Worm (Caenorhabditis elegans): ENCODE measurements around the gene msp-45.

msp-45 gene

DNA sequence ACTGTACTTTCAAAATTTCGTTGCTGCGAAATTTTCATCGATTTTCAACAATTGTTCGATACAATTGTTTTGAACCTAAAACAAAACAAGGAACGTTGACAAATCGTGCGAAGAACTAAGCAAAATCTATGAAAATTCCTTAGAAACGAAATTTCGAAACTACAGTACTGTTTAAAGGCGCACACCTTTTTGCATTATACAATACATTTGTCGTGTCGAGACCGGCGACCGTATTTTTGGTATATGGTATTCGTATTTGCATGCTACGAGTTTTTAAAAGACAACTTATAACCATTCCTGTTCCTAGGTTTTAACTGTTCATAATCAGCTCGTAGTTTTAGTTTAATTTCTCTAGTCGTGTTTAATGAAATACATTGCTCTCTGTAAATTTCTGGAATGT, 21.7 kb upstream of the msp-45 start:
- no peak for TF ChIP-seq ttx-3 (tag; optimal IDR thresholded peaks at IDR 0.05)
- no peak for TF ChIP-seq odd-2 (tag; optimal IDR thresholded peaks at IDR 0.05)
- no peak for TF ChIP-seq sdc-2 (tag; optimal IDR thresholded peaks at IDR 0.05)
- no peak for TF ChIP-seq syd-9 (tag; optimal IDR thresholded peaks at IDR 0.05)
- TF ChIP-seq hlh-6 (tag; optimal IDR thresholded peaks at IDR 0.05): no peak
- no peak for TF ChIP-seq ahr-1 (tag; optimal IDR thresholded peaks at IDR 0.05)

DNA sequence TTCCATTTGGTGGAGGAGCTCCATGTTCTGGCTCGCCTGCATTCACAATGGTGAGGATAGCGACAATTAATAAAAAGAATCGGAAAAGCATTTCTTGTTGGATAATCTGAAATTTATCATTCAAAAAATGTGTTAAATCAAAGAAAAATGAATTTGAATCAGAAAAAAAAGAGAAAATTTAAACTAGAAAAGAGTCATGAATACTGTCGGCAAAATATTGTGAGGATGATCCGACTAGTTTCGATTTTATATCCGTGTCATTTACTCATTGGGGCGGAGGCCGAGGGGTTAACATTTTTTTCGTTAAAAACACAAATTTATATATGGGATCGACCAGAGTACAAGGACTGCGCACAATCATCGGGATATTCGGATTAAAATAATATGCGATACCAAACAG, 21.0 kb upstream of the msp-45 start, which contains the start of gene C27D6.12:
TSS of gene C27D6.12 (minus strand) at position 101 of the 400 bp plus-strand sequence.
- TF ChIP-seq elt-2 (tag; optimal IDR thresholded peaks at IDR 0.05): no peak
- no peak for TF ChIP-seq ceh-31 (tag; optimal IDR thresholded peaks at IDR 0.05)
- TF ChIP-seq pag-3 (tag; optimal IDR thresholded peaks at IDR 0.05; ENCODE audit: borderline replicate concordance): no peak
- TF ChIP-seq ceh-34 (tag; optimal IDR thresholded peaks at IDR 0.05): no peak
- TF ChIP-seq ttx-3 (tag; optimal IDR thresholded peaks at IDR 0.05): no peak
- no peak for TF ChIP-seq hlh-6 (tag; optimal IDR thresholded peaks at IDR 0.05)
- TF ChIP-seq sox-4 (tag; optimal IDR thresholded peaks at IDR 0.05): no peak
- TF ChIP-seq ztf-16 (tag; optimal IDR thresholded peaks at IDR 0.05): no peak
- TF ChIP-seq nhr-232 (tag; optimal IDR thresholded peaks at IDR 0.05): no peak
- TF ChIP-seq zip-5 (tag; optimal IDR thresholded peaks at IDR 0.05): no peak
- no peak for TF ChIP-seq K09A11.1 (tag; optimal IDR thresholded peaks at IDR 0.05; ENCODE audit: insufficient read depth)
- TF ChIP-seq ahr-1 (tag; optimal IDR thresholded peaks at IDR 0.05): no peak
- no peak for TF ChIP-seq unc-42 (tag; optimal IDR thresholded peaks at IDR 0.05)
- no peak for TF ChIP-seq lin-11 (tag; optimal IDR thresholded peaks at IDR 0.05)
- no peak for TF ChIP-seq ets-4 (tag; optimal IDR thresholded peaks at IDR 0.05)
- TF ChIP-seq ceh-48 (tag; optimal IDR thresholded peaks at IDR 0.05): no peak
- no peak for TF ChIP-seq pat-9 (tag; optimal IDR thresholded peaks at IDR 0.05)
- TF ChIP-seq pros-1 (tag; optimal IDR thresholded peaks at IDR 0.05): no peak
- TF ChIP-seq pax-1 (tag; optimal IDR thresholded peaks at IDR 0.05): no peak

DNA sequence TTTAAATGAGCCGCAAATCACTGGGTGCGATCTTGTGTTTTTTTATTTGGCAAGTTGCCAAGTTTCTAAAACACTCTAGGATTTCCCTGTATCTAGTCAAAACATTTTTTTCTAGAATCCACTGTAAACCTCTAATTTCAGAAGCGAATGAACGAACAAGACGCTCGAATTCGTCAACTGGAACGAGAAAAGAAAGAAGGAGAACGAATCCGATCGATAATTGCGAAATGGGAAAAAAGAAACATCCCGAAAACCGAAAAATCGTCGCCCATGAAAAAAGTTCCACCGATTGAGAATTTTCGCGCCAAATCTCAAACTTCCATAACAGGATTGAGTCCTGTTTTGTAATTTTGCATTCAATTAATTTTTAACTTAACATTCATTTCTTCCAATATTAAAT, 20.1 kb upstream of the msp-45 start:
- TF ChIP-seq ztf-16 (tag; optimal IDR thresholded peaks at IDR 0.05): no peak
- TF ChIP-seq rnt-1 (tag; optimal IDR thresholded peaks at IDR 0.05): no peak
- TF ChIP-seq nfya-1 (tag; optimal IDR thresholded peaks at IDR 0.05): no peak
- TF ChIP-seq Y22D7AL.16 (tag; optimal IDR thresholded peaks at IDR 0.05): no peak
- no peak for TF ChIP-seq unc-42 (tag; optimal IDR thresholded peaks at IDR 0.05)
- no peak for TF ChIP-seq lin-11 (tag; optimal IDR thresholded peaks at IDR 0.05)

DNA sequence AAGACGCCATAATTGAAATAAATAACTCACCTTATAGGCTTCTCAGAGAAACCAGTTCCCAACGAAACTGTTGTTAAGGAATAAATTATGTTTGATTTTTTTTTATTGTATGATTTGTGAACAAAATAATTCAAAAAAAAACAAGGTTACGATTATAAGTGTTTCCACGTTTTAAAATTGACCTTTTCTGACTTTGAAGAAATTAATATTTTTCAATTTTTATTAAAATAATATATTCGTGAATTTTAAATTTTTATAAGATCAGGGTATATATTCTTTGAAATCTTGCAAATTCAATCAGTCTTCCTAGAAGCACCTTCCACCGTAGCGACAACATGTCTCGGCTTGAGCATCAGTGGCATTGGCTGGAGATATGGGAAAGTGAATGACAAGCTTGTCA, 17.5 kb upstream of the msp-45 start, which contains the start of gene C27D6.3:
TSS of gene C27D6.3 (minus strand) at position 101 of the 400 bp plus-strand sequence.
- TF ChIP-seq ceh-2 (tag; optimal IDR thresholded peaks at IDR 0.05) (no peak), ets-4 (tag; optimal IDR thresholded peaks at IDR 0.05) (no peak), pros-1 (tag; optimal IDR thresholded peaks at IDR 0.05) (no peak), pax-1 (tag; optimal IDR thresholded peaks at IDR 0.05) (no peak), gmeb-2 (tag; optimal IDR thresholded peaks at IDR 0.05) (no peak)

DNA sequence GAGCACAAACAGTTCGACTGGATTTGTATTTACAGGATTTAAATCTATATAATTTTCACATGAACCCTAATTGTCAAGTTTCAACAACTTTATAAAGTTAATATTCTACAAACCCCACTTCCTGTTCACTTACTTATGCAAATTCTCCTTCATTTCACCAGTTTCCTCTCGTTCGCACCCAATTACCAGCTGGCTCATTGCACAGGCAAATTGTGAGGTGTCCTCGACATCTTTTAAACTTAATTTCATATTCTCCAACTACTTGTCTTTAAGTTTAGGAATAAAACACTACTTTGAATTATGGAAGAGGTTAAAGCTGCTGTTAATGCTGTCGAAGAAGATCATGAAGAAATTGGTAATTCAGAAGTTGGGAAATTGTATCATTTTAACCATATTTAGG, 15.6 kb upstream of the msp-45 start, which contains the start of gene C27D6.1:
TSS of gene C27D6.1 (plus strand) at position 301 of the 400 bp plus-strand sequence.
- TF ChIP-seq fax-1 (tag; optimal IDR thresholded peaks at IDR 0.05) (no peak), ceh-30 (tag; optimal IDR thresholded peaks at IDR 0.05) (no peak), mec-3 (tag; optimal IDR thresholded peaks at IDR 0.05; ENCODE audit: borderline replicate concordance) (no peak), syd-9 (tag; optimal IDR thresholded peaks at IDR 0.05) (no peak), hlh-6 (tag; optimal IDR thresholded peaks at IDR 0.05) (no peak), pag-3 (tag; optimal IDR thresholded peaks at IDR 0.05; ENCODE audit: borderline replicate concordance) (no peak), unc-42 (tag; optimal IDR thresholded peaks at IDR 0.05) (no peak), ama-1 (optimal IDR thresholded peaks at IDR 0.05) (no peak), C08G9.2 (tag; optimal IDR thresholded peaks at IDR 0.05) (no peak)

DNA sequence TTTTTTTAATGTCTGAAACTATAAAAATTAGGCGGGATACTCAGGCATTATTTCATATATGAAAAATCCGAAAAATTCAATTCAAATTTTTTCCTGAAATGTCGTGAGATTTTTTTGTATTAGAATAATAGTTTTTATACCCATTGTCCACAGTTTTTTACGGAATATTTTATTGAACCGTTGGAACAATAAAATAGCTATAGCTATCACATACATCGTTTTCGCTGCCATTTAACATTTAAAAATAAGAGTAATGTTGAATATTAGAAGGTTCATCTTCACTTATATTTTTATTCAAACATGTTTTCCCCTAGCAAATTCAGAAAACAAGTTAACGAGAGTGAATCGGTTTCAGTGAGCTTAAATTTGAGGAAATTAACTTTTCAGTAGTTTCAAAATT, 14.7 kb upstream of the msp-45 start, which contains the start of gene C27D6.15:
TSS of gene C27D6.15 (plus strand) at position 301 of the 400 bp plus-strand sequence.
- TF ChIP-seq ceh-48 (tag; optimal IDR thresholded peaks at IDR 0.05): no peak
- TF ChIP-seq ets-4 (tag; optimal IDR thresholded peaks at IDR 0.05): no peak
- no peak for TF ChIP-seq ceh-18 (tag; optimal IDR thresholded peaks at IDR 0.05)
